Worm (Caenorhabditis elegans) whole organism, early embryonic: ENCODE data around the gene vps-24.

Source experiments
- F13C5.2 ChIP-seq: sonication (generic microtip); optimal IDR thresholded peaks from 2 replicates; lab custom pipeline; 2017; ENCODE audit warnings: mild to moderate bottlenecking, missing genetic modification characterization, inconsistent platforms, missing compliant biosample characterization
- aly-1 ChIP-seq: sonication (generic microtip); optimal IDR thresholded peaks from 2 replicates; lab custom pipeline; 2016; ENCODE audit warnings: missing genetic modification characterization, missing compliant biosample characterization
- ceh-13 ChIP-seq: fragments of 200-800 bp; sonication (Bioruptor generic); optimal IDR thresholded peaks from 2 replicates; lab custom pipeline; 2018; ENCODE audit warnings: mild to moderate bottlenecking, missing genetic modification characterization, missing compliant biosample characterization
- flt-1 ChIP-seq: fragments of 200-800 bp; sonication (Bioruptor generic); IDR thresholded peaks from 2 replicates; pipeline ENCODE4 v1.3.6; 2022; ENCODE audit warnings: missing genetic modification characterization, missing compliant biosample characterization

- TF ChIP-seq aly-1 (tag; lab: Kevin White, UChicago) = no peak
- no peak for TF ChIP-seq flt-1 (GFP tag; lab: Robert Waterston, UW)
- no peak for TF ChIP-seq ceh-13
- no peak for TF ChIP-seq F13C5.2 (tag; lab: Kevin White, UChicago)
Observed at ce11 chrII:4989802-4990201, 4.0 kb upstream of the vps-24 start, which contains the start of gene T27F7.12.
